Worm (Caenorhabditis elegans) whole organism, L4 larva: ENCODE data around the gene Y110A2AL.4.

Experiments
- D1046.2 ChIP-seq: fragments of 200-800 bp; sonication (Bioruptor generic); IDR thresholded peaks from 2 replicates; pipeline ENCODE4 v1.3.6; 2022; ENCODE audit warnings: missing genetic modification characterization, missing compliant biosample characterization
- F10B5.3 ChIP-seq: sonication (generic microtip); optimal IDR thresholded peaks from 2 replicates; lab custom pipeline; 2016; ENCODE audit warnings: mild to moderate bottlenecking, missing genetic modification characterization, missing compliant biosample characterization
- T26A8.4 ChIP-seq: fragments of 200-800 bp; sonication (Bioruptor generic); IDR thresholded peaks from 2 replicates; pipeline ENCODE4 v1.3.6; 2022; ENCODE audit warnings: missing genetic modification characterization, missing compliant biosample characterization
- Y48G9A.11 ChIP-seq: fragments of 200-800 bp; sonication (Bioruptor generic); IDR thresholded peaks from 2 replicates; pipeline ENCODE4 v1.3.6; 2022; ENCODE audit warnings: missing genetic modification reagents, missing genetic modification characterization, missing compliant biosample characterization
- Y75B8A.6 ChIP-seq: fragments of 200-800 bp; sonication (Bioruptor generic); IDR thresholded peaks from 2 replicates; pipeline ENCODE4 v1.3.6; 2022; ENCODE audit warnings: missing genetic modification reagents, missing genetic modification characterization, missing compliant biosample characterization
- ama-1 ChIP-seq: fragments of 150-350 bp; optimal IDR thresholded peaks from 2 replicates; lab custom pipeline; 2014; ENCODE audit warnings: inconsistent platforms, mixed read lengths
- arid-1 ChIP-seq: fragments of 200-800 bp; sonication (Bioruptor generic); conservative IDR thresholded peaks from 2 replicates; pipeline ENCODE4 v1.3.6; 2022; ENCODE audit warnings: missing genetic modification reagents, missing genetic modification characterization, missing compliant biosample characterization
- attf-4 ChIP-seq: sonication (generic microtip); optimal IDR thresholded peaks from 3 replicates; lab custom pipeline; 2017; ENCODE audit warnings: missing biosample characterization, missing genetic modification characterization
- ceh-20 ChIP-seq: fragments of 200-800 bp; sonication (Bioruptor generic); IDR thresholded peaks from 2 replicates; pipeline ENCODE4 v1.3.6; 2022; ENCODE audit warnings: missing genetic modification reagents, missing genetic modification characterization, missing compliant biosample characterization
- ceh-44 ChIP-seq: fragments of 200-800 bp; sonication (Bioruptor generic); IDR thresholded peaks from 2 replicates; pipeline ENCODE4 v1.3.6; 2022; ENCODE audit warnings: missing genetic modification reagents, missing genetic modification characterization, missing compliant biosample characterization
- ceh-82 ChIP-seq: sonication (generic microtip); optimal IDR thresholded peaks from 2 replicates; lab custom pipeline; 2017; ENCODE audit warnings: missing biosample characterization, missing genetic modification characterization
- daf-16 ChIP-seq, 3 experiments: sonication (generic microtip); optimal IDR thresholded peaks; 2 replicates each; lab custom pipeline; 2016 to 2017; ENCODE audit warnings: missing genetic modification characterization in 3 of 3, missing genetic modification reagents in 3 of 3, mild to moderate bottlenecking in 2 of 3, missing compliant biosample characterization in 2 of 3, missing biosample characterization in 1 of 3, moderate library complexity in 1 of 3
- dmd-6 ChIP-seq: fragments of 200-800 bp; sonication (Bioruptor generic); IDR thresholded peaks from 2 replicates; pipeline ENCODE4 v1.3.6; 2022; ENCODE audit warnings: missing genetic modification reagents, missing genetic modification characterization, missing compliant biosample characterization
- dmd-8 ChIP-seq: fragments of 200-800 bp; sonication (Bioruptor generic); IDR thresholded peaks from 2 replicates; pipeline ENCODE4 v1.3.6; 2022; ENCODE audit warnings: missing genetic modification characterization, missing compliant biosample characterization
- dpl-1 ChIP-seq: fragments of 150-350 bp; optimal IDR thresholded peaks from 2 replicates; lab custom pipeline; 2014; ENCODE audit warnings: missing biosample characterization, missing genetic modification reagents, missing genetic modification characterization
- duxl-1 ChIP-seq: sonication (generic microtip); optimal IDR thresholded peaks from 2 replicates; lab custom pipeline; 2016; ENCODE audit warnings: mild to moderate bottlenecking, missing genetic modification characterization, moderate library complexity, missing compliant biosample characterization; ENCODE audit not compliant: poor library complexity
- egl-27 ChIP-seq: sonication (generic microtip); optimal IDR thresholded peaks from 3 replicates; lab custom pipeline; 2017; ENCODE audit warnings: missing biosample characterization, missing genetic modification reagents, missing genetic modification characterization
- egl-43 ChIP-seq: fragments of 200-800 bp; sonication (Bioruptor generic); IDR thresholded peaks from 2 replicates; pipeline ENCODE4 v1.3.6; 2022; ENCODE audit warnings: missing genetic modification reagents, missing genetic modification characterization, missing compliant biosample characterization
- fkh-10 ChIP-seq: fragments of 150-350 bp; optimal IDR thresholded peaks from 2 replicates; lab custom pipeline; 2014; ENCODE audit warnings: missing biosample characterization, missing genetic modification reagents, missing genetic modification characterization
- fos-1 ChIP-seq: fragments of 150-350 bp; optimal IDR thresholded peaks from 2 replicates; lab custom pipeline; 2014; ENCODE audit warnings: missing biosample characterization, missing genetic modification characterization
- gei-8 ChIP-seq: fragments of 200-800 bp; sonication (Bioruptor generic); optimal IDR thresholded peaks from 2 replicates; lab custom pipeline; 2018; ENCODE audit warnings: mild to moderate bottlenecking, missing genetic modification characterization, missing compliant biosample characterization
- hlh-11 ChIP-seq: fragments of 200-800 bp; sonication (Bioruptor generic); optimal IDR thresholded peaks from 2 replicates; lab custom pipeline; 2018; ENCODE audit warnings: mild to moderate bottlenecking, missing genetic modification characterization, missing compliant biosample characterization
- hlh-30 ChIP-seq: sonication (generic microtip); optimal IDR thresholded peaks from 2 replicates; lab custom pipeline; 2017; ENCODE audit warnings: antibody characterized with exemption, mild to moderate bottlenecking, missing genetic modification characterization, missing compliant biosample characterization; ENCODE audit not compliant: insufficient read depth
- hmg-1.1 ChIP-seq: fragments of 200-800 bp; sonication (Bioruptor generic); IDR thresholded peaks from 2 replicates; pipeline ENCODE4 v1.3.6; 2022; ENCODE audit warnings: missing genetic modification reagents, missing genetic modification characterization, missing compliant biosample characterization
- jun-1 ChIP-seq: fragments of 150-350 bp; optimal IDR thresholded peaks from 2 replicates; lab custom pipeline; 2014; ENCODE audit warnings: missing biosample characterization, missing genetic modification reagents, missing genetic modification characterization
- lin-15B ChIP-seq: fragments of 150-350 bp; sonication (generic microtip); optimal IDR thresholded peaks from 3 replicates; lab custom pipeline; 2014; ENCODE audit warnings: missing biosample characterization, missing genetic modification characterization
- lin-38 ChIP-seq: fragments of 200-800 bp; sonication (Bioruptor generic); IDR thresholded peaks from 2 replicates; pipeline ENCODE4 v1.3.6; 2022; ENCODE audit warnings: missing genetic modification reagents, missing genetic modification characterization, missing compliant biosample characterization
- lin-39 ChIP-seq: fragments of 150-350 bp; optimal IDR thresholded peaks from 2 replicates; lab custom pipeline; 2014; ENCODE audit warnings: missing biosample characterization, missing genetic modification reagents, missing genetic modification characterization
- lsy-2 ChIP-seq, 2 experiments: fragments of 150-350 bp in 1 of 2; sonication (generic microtip) in 1 of 2; optimal IDR thresholded peaks; 2 replicates each; lab custom pipeline; 2014 to 2017; ENCODE audit warnings: missing biosample characterization in 2 of 2, missing genetic modification characterization in 2 of 2
- mdt-29 ChIP-seq: fragments of 200-800 bp; sonication (Bioruptor generic); IDR thresholded peaks from 2 replicates; pipeline ENCODE4 v1.3.6; 2022; ENCODE audit warnings: missing genetic modification reagents, missing genetic modification characterization, missing compliant biosample characterization
- nhr-10 ChIP-seq: fragments of 150-350 bp; optimal IDR thresholded peaks from 2 replicates; lab custom pipeline; 2014; ENCODE audit warnings: missing biosample characterization, missing genetic modification characterization
- nhr-102 ChIP-seq: sonication (generic microtip); optimal IDR thresholded peaks from 2 replicates; lab custom pipeline; 2016; ENCODE audit warnings: mild to moderate bottlenecking, missing genetic modification characterization, moderate library complexity, missing compliant biosample characterization
- nhr-11 ChIP-seq: fragments of 150-350 bp; optimal IDR thresholded peaks from 2 replicates; lab custom pipeline; 2014; ENCODE audit warnings: missing biosample characterization, missing genetic modification characterization
- nhr-25 ChIP-seq: sonication (generic microtip); optimal IDR thresholded peaks from 2 replicates; lab custom pipeline; 2017; ENCODE audit warnings: missing genetic modification characterization, mild to moderate bottlenecking, missing compliant biosample characterization, antibody characterized with exemption, moderate library complexity, borderline replicate concordance; ENCODE audit not compliant: insufficient read depth
- nhr-28 ChIP-seq: fragments of 150-350 bp; optimal IDR thresholded peaks from 2 replicates; lab custom pipeline; 2014; ENCODE audit warnings: missing biosample characterization, missing genetic modification characterization
- nhr-48 ChIP-seq: sonication (generic microtip); optimal IDR thresholded peaks from 2 replicates; lab custom pipeline; 2016; ENCODE audit warnings: mild to moderate bottlenecking, missing genetic modification characterization, missing compliant biosample characterization
- nhr-6 ChIP-seq: fragments of 150-350 bp; optimal IDR thresholded peaks from 2 replicates; lab custom pipeline; 2014; ENCODE audit warnings: missing biosample characterization, missing genetic modification characterization
- nhr-76 ChIP-seq: fragments of 150-350 bp; optimal IDR thresholded peaks from 2 replicates; lab custom pipeline; 2014; ENCODE audit warnings: missing biosample characterization, missing genetic modification characterization
- pha-4 ChIP-seq, 2 experiments: fragments of 150-350 bp in 1 of 2; fragments of 200-800 bp in 1 of 2; sonication (Bioruptor generic) in 1 of 2; IDR thresholded peaks in 1 of 2; optimal IDR thresholded peaks in 1 of 2; 2 replicates each; pipeline versions ENCODE4 v1.3.6 to Lab custom; 2014 to 2022; ENCODE audit warnings: missing genetic modification characterization in 2 of 2, missing genetic modification reagents in 2 of 2, missing biosample characterization in 1 of 2, missing compliant biosample characterization in 1 of 2
- php-3 ChIP-seq: fragments of 200-800 bp; sonication (Bioruptor generic); IDR thresholded peaks from 2 replicates; pipeline ENCODE4 v1.3.6; 2022; ENCODE audit warnings: missing genetic modification reagents, missing genetic modification characterization, missing compliant biosample characterization
- sdz-12 ChIP-seq: fragments of 200-800 bp; sonication (Bioruptor generic); optimal IDR thresholded peaks from 2 replicates; lab custom pipeline; 2018; ENCODE audit warnings: mild to moderate bottlenecking, missing genetic modification characterization, missing compliant biosample characterization
- spr-1 ChIP-seq: sonication (generic microtip); optimal IDR thresholded peaks from 2 replicates; lab custom pipeline; 2016; ENCODE audit warnings: mild to moderate bottlenecking, missing genetic modification characterization, missing compliant biosample characterization
- tag-97 ChIP-seq: fragments of 200-800 bp; sonication (Bioruptor generic); IDR thresholded peaks from 2 replicates; pipeline ENCODE4 v1.3.6; 2022; ENCODE audit warnings: missing genetic modification characterization, missing compliant biosample characterization
- tra-1 ChIP-seq: fragments of 200-800 bp; sonication (Bioruptor generic); IDR thresholded peaks from 2 replicates; pipeline ENCODE4 v1.3.6; 2022; ENCODE audit warnings: missing genetic modification reagents, missing genetic modification characterization, missing compliant biosample characterization
- unc-130 ChIP-seq: sonication (generic microtip); optimal IDR thresholded peaks from 2 replicates; lab custom pipeline; 2016; ENCODE audit warnings: missing genetic modification reagents, missing genetic modification characterization, missing compliant biosample characterization
- unc-39 ChIP-seq: sonication (generic microtip); optimal IDR thresholded peaks from 2 replicates; lab custom pipeline; 2017; ENCODE audit warnings: missing biosample characterization, missing genetic modification characterization
- unc-62 ChIP-seq, 3 experiments: fragments of 150-350 bp in 1 of 3; sonication (generic microtip); optimal IDR thresholded peaks in 2 of 3; peaks in 1 of 3; 1 replicate in 1 of 3; 2 replicates in 2 of 3; lab custom pipeline; 2014 to 2017; ENCODE audit warnings: missing biosample characterization in 3 of 3, missing genetic modification characterization in 3 of 3, missing genetic modification reagents in 3 of 3, missing genotype in 1 of 3
- zip-11 ChIP-seq: fragments of 200-800 bp; sonication (Bioruptor generic); IDR thresholded peaks from 2 replicates; pipeline ENCODE4 v1.3.6; 2022; ENCODE audit warnings: missing genetic modification characterization, missing compliant biosample characterization
- ztf-7 ChIP-seq: fragments of 150-350 bp; optimal IDR thresholded peaks from 2 replicates; lab custom pipeline; 2014; ENCODE audit warnings: missing biosample characterization, missing genetic modification characterization

Gene Y110A2AL.4

DNA sequence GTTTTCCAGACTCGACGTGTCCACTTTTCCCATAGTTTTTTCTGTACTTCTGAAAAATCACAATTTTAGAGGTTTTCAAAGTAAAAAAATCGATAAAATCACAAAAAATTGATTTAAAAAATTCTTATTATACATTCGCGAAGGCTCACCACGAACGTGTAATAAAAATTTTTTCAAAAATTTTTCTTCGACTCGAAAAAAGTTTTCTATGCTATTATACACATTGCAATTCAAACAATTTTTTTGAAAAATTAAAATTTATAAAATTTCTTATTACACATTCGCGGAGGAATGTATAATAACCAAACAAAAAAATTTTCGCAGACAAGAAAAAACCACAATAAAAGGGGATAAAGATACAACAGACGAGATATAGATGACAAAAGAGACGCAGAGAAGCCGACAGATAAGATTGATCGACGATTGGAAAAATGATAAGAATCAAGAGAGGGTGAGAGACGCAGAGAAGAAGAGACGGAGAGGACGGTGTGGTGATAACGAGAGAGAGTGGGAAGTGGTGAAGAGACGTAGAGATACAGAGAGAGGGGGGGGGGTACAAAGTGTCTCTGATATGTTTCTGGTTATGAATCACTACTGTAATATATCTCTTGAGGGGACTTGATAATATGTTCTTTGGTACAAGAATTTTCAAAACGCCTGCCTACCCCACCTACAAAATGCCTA, 38.4 kb upstream of the Y110A2AL.4 start, which contains the start of gene nhr-119 (continued):
- TF ChIP-seq pha-4 (GFP tag; IDR thresholded peaks at IDR 0.05; lab: Robert Waterston, UW) (peak; percentile 65), pha-4 (tag; optimal IDR thresholded peaks at IDR 0.05; lab: Kevin White, UChicago) (no peak), nhr-28 (peak; percentile 91), nhr-48 (tag; lab: Kevin White, UChicago) (peak; percentile 93), ceh-82 (tag; lab: Kevin White, UChicago) (no peak), hmg-1.1 (GFP tag; lab: Robert Waterston, UW) (peak; percentile 59), D1046.2 (GFP tag; lab: Robert Waterston, UW) (no peak), dpl-1 (GFP tag; lab: Kevin White, UChicago) (peak; percentile 26), sdz-12 (GFP tag; lab: Kevin White, UChicago) (no peak), hlh-30 (tag; lab: Kevin White, UChicago) (peak; percentile 73), gei-8 (GFP tag; lab: Kevin White, UChicago) (no peak), tra-1 (peak; percentile 83), lin-15B (tag; lab: Kevin White, UChicago) (no peak), hlh-11 (tag; lab: Kevin White, UChicago) (peak; percentile 93), egl-43 (GFP tag; lab: Robert Waterston, UW) (no peak), unc-39 (tag; lab: Kevin White, UChicago) (no peak), nhr-10 (tag; lab: Kevin White, UChicago) (peak; percentile 8), jun-1 (tag; lab: Kevin White, UChicago) (peak; percentile 22), zip-11 (GFP tag; lab: Robert Waterston, UW) (no peak), egl-27 (tag; lab: Kevin White, UChicago) (no peak), php-3 (GFP tag; lab: Robert Waterston, UW) (peak; percentile 66), spr-1 (tag; lab: Kevin White, UChicago) (peak; percentile 56), mdt-29 (GFP tag; lab: Robert Waterston, UW) (0 out of 2 replicates have a peak, but pooled peaks have one; percentile 31), attf-4 (tag; lab: Kevin White, UChicago) (no peak), fkh-10 (GFP tag; lab: Kevin White, UChicago) (no peak), lsy-2 (tag; optimal IDR thresholded peaks at IDR 0.05; lab: Kevin White, UChicago) (peak in 1 of 2 experiments; percentile 76), duxl-1 (peak; percentile 47), lin-39 (tag; lab: Kevin White, UChicago) (no peak), nhr-11 (tag; lab: Kevin White, UChicago) (no peak), F10B5.3 (tag; lab: Kevin White, UChicago) (no peak), nhr-102 (tag; lab: Kevin White, UChicago) (peak; percentile 85), dmd-8 (GFP tag; lab: Robert Waterston, UW) (no peak), lin-38 (GFP tag; lab: Robert Waterston, UW) (peak; percentile 35; the same call in 1 of the 2 replicates), ceh-44 (GFP tag; lab: Robert Waterston, UW) (no peak), Y48G9A.11 (GFP tag; lab: Robert Waterston, UW) (no peak), Y75B8A.6 (GFP tag; lab: Robert Waterston, UW) (no peak), arid-1 (GFP tag; lab: Robert Waterston, UW) (no peak), ama-1 (lab: Kevin White, UChicago) (no peak), nhr-6 (peak; percentile 44), unc-62 (GFP tag; optimal IDR thresholded peaks at IDR 0.05 in 1 of 2; lab: Kevin White, UChicago) (peak in 1 of 2 experiments; percentile 68), unc-62 (tag; optimal IDR thresholded peaks at IDR 0.05; lab: Kevin White, UChicago) (no peak), nhr-25 (tag; lab: Kevin White, UChicago) (no peak), ztf-7 (tag; lab: Kevin White, UChicago) (no peak), T26A8.4 (peak; percentile 74), tag-97 (GFP tag; lab: Robert Waterston, UW) (no peak), daf-16 (GFP tag; optimal IDR thresholded peaks at IDR 0.05; lab: Kevin White, UChicago) (peak in 1 of 2 experiments; percentile 15), daf-16 (tag; optimal IDR thresholded peaks at IDR 0.05; lab: Kevin White, UChicago) (peak; percentile 37), ceh-20 (GFP tag; lab: Robert Waterston, UW) (peak; percentile 70), unc-130 (no peak), nhr-76 (tag; lab: Kevin White, UChicago) (no peak), fos-1 (tag; lab: Kevin White, UChicago) (peak; percentile 38), dmd-6 (GFP tag; lab: Robert Waterston, UW) (peak; percentile 91)
